Fruit fly (Drosophila melanogaster): Measurements from ENCODE around the gene noc.

noc gene

DNA sequence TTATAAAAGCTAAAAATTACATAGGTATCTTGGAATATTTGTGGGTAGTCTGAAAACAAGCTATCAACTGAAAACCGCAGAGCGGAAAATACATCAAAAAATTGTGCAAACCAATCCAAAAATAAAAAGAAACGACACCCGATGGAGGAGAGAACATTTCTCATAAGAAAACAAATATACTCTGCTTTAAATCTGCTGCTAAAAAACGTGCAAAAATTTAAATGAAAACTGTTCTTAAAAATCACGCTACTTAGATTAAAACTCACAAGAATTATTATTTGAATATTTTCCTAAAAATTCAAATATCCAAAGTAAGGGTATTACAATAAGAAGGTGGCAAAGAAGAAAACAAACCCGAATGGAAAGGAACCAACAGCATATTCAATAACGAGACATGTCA lies 33.2 kb upstream of the noc start (continued):
- no peak for TF ChIP-seq aop (GFP tag; IDR thresholded peaks at IDR 0.05)
- TF ChIP-seq sc (optimal IDR thresholded peaks at IDR 0.05) = no peak
- TF ChIP-seq sc (GFP tag; optimal IDR thresholded peaks at IDR 0.05) = peak; percentile 24
- TF ChIP-seq CG43689 (GFP tag; IDR thresholded peaks at IDR 0.05) = 0 out of 2 replicates have a peak, but pooled peaks have one; percentile 11
- TF ChIP-seq CG13424 (tag; optimal IDR thresholded peaks at IDR 0.05) = peak; percentile 51
- TF ChIP-seq bab2 (GFP tag; optimal IDR thresholded peaks at IDR 0.05) = peak; percentile 19
- TF ChIP-seq dysf (GFP tag; IDR thresholded peaks at IDR 0.05) = peak; percentile 72
- TF ChIP-seq tup (GFP tag; optimal IDR thresholded peaks at IDR 0.05) = no peak
- peak in 1 of 2 experiments; percentile 19 for TF ChIP-seq eve (GFP tag; optimal IDR thresholded peaks at IDR 0.05)
- peak; percentile 38 for TF ChIP-seq Blimp-1 (GFP tag; optimal IDR thresholded peaks at IDR 0.05)
- peak; percentile 41; the same call in 1 of the 3 replicates for TF ChIP-seq ci (GFP tag; IDR thresholded peaks at IDR 0.05)
- no peak for TF ChIP-seq E2f2 (GFP tag; IDR thresholded peaks at IDR 0.05)
- peak; percentile 26 for TF ChIP-seq CG7556 (GFP tag; optimal IDR thresholded peaks at IDR 0.05)
- peak; percentile 33 for TF ChIP-seq CG17359 (tag; optimal IDR thresholded peaks at IDR 0.05)
- no peak for TF ChIP-seq CG15011 (GFP tag; optimal IDR thresholded peaks at IDR 0.05)
- peak; percentile 7 for TF ChIP-seq Fer1 (GFP tag; optimal IDR thresholded peaks at IDR 0.05)
- TF ChIP-seq Hr51 (GFP tag; optimal IDR thresholded peaks at IDR 0.05) = peak in 1 of 2 experiments; percentile 48
- TF ChIP-seq knrl (GFP tag; IDR thresholded peaks at IDR 0.05; ENCODE audit: partially characterized antibody) = no peak
- TF ChIP-seq row (GFP tag; IDR thresholded peaks at IDR 0.05) = peak; percentile 72
- TF ChIP-seq Lpt (GFP tag; optimal IDR thresholded peaks at IDR 0.05) = no peak
- peak; percentile 18 for TF ChIP-seq CG8924 (tag; optimal IDR thresholded peaks at IDR 0.05)
- peak; percentile 74 for TF ChIP-seq sens (GFP tag)
- peak; percentile 61 for TF ChIP-seq Ets65A (GFP tag)
- peak; percentile 20 for TF ChIP-seq CG9437 (GFP tag; optimal IDR thresholded peaks at IDR 0.05)
- peak; percentile 49; the same call in 1 of the 2 replicates for TF ChIP-seq seq (GFP tag; IDR thresholded peaks at IDR 0.05)
- TF ChIP-seq ap (GFP tag; IDR thresholded peaks at IDR 0.05) = peak; percentile 10; the same call in 1 of the 2 replicates
- TF ChIP-seq CG9727 (GFP tag; optimal IDR thresholded peaks at IDR 0.05) = no peak
- TF ChIP-seq CG7928 (GFP tag; optimal IDR thresholded peaks at IDR 0.05) = no peak
- no peak for TF ChIP-seq Optix (GFP tag; IDR thresholded peaks at IDR 0.05)
- peak; percentile 36 for TF ChIP-seq unpg (GFP tag; optimal IDR thresholded peaks at IDR 0.05)
- peak; percentile 42; the same call in 1 of the 2 replicates for TF ChIP-seq CG31441 (GFP tag; IDR thresholded peaks at IDR 0.05)
- TF ChIP-seq vvl (GFP tag; IDR thresholded peaks at IDR 0.05) = peak; percentile 44; the same call in 1 of the 2 replicates
- TF ChIP-seq bsh (GFP tag; optimal IDR thresholded peaks at IDR 0.05) = peak in 1 of 2 experiments; percentile 40
- peak; percentile 25 for TF ChIP-seq ATbp (GFP tag; optimal IDR thresholded peaks at IDR 0.05)
- no peak for TF ChIP-seq Bdp1 (GFP tag; optimal IDR thresholded peaks at IDR 0.05)
- TF ChIP-seq CG3726 (GFP tag; IDR thresholded peaks at IDR 0.05) = no peak
- no peak for TF ChIP-seq CG32767 (GFP tag; IDR thresholded peaks at IDR 0.05)
- no peak for TF ChIP-seq CG11247 (GFP tag; IDR thresholded peaks at IDR 0.05)
- TF ChIP-seq lola (GFP tag; optimal IDR thresholded peaks at IDR 0.05) = peak in 1 of 3 experiments; percentile 30
- TF ChIP-seq CG14441 (GFP tag; IDR thresholded peaks at IDR 0.05) = peak; percentile 34; the same call in 1 of the 2 replicates
- TF ChIP-seq CG10267 (tag; optimal IDR thresholded peaks at IDR 0.05) = peak; percentile 14
- TF ChIP-seq CG1529 (GFP tag; optimal IDR thresholded peaks at IDR 0.05) = no peak
- TF ChIP-seq gem (tag; optimal IDR thresholded peaks at IDR 0.05) = peak; percentile 69
- peak; percentile 22 for TF ChIP-seq CG18599 (GFP tag; optimal IDR thresholded peaks at IDR 0.05)
- TF ChIP-seq ind (GFP tag; optimal IDR thresholded peaks at IDR 0.05) = peak; percentile 6
- no peak for TF ChIP-seq CG11093 (GFP tag; IDR thresholded peaks at IDR 0.05)
- TF ChIP-seq CG8281 (tag; optimal IDR thresholded peaks at IDR 0.05) = no peak
- peak; percentile 43; the same call in 1 of the 2 replicates for TF ChIP-seq ttk (GFP tag; IDR thresholded peaks at IDR 0.05)
- 0 out of 2 replicates have a peak, but pooled peaks have one; percentile 22 for TF ChIP-seq esg (GFP tag; conservative IDR thresholded peaks at IDR 0.05)
- TF ChIP-seq Asciz (GFP tag; optimal IDR thresholded peaks at IDR 0.05) = peak; percentile 23
- peak; percentile 27; the same call in 1 of the 3 replicates for TF ChIP-seq CG2889 (GFP tag; IDR thresholded peaks at IDR 0.05)

Data from whole organism, embryonic.